Worm (Caenorhabditis elegans) whole organism, late embryonic: ENCODE data around the gene cdc-14.

Experiments
- K02D7.2 ChIP-seq: sonication (generic microtip); optimal IDR thresholded peaks from 2 replicates; lab custom pipeline; 2017; ENCODE audit warnings: mild to moderate bottlenecking, missing genetic modification characterization, missing compliant biosample characterization
- T23F11.4 ChIP-seq: fragments of 200-800 bp; sonication (Bioruptor generic); optimal IDR thresholded peaks from 2 replicates; lab custom pipeline; 2018; ENCODE audit warnings: mild to moderate bottlenecking, missing genetic modification characterization, missing compliant biosample characterization
- ahr-1 ChIP-seq: sonication (generic microtip); optimal IDR thresholded peaks from 2 replicates; lab custom pipeline; 2016; ENCODE audit warnings: missing genetic modification characterization, missing compliant biosample characterization
- hlh-6 ChIP-seq: sonication (generic microtip); optimal IDR thresholded peaks from 2 replicates; lab custom pipeline; 2016; ENCODE audit warnings: missing genotype, missing genetic modification characterization, missing compliant biosample characterization
- nfya-1 ChIP-seq: sonication (generic microtip); optimal IDR thresholded peaks from 2 replicates; lab custom pipeline; 2017; ENCODE audit warnings: missing genetic modification characterization, mild to moderate bottlenecking, missing compliant biosample characterization, antibody characterized with exemption, moderate library complexity
- nhr-11 ChIP-seq: fragments of 150-350 bp; optimal IDR thresholded peaks from 2 replicates; lab custom pipeline; 2014; ENCODE audit warnings: missing biosample characterization, missing genetic modification characterization
- pat-9 ChIP-seq: fragments of 200-800 bp; sonication (Bioruptor generic); optimal IDR thresholded peaks from 2 replicates; lab custom pipeline; 2018; ENCODE audit warnings: mild to moderate bottlenecking, missing genetic modification characterization, moderate library complexity, missing compliant biosample characterization
- pqm-1 ChIP-seq: sonication (generic microtip); optimal IDR thresholded peaks from 2 replicates; lab custom pipeline; 2016; ENCODE audit warnings: missing genetic modification characterization, missing compliant biosample characterization
- rnt-1 ChIP-seq: sonication (generic microtip); optimal IDR thresholded peaks from 2 replicates; lab custom pipeline; 2016; ENCODE audit warnings: missing genetic modification characterization, missing compliant biosample characterization
- sox-2 ChIP-seq: fragments of 200-800 bp; sonication (Bioruptor generic); IDR thresholded peaks from 2 replicates; pipeline ENCODE4 v1.3.6; 2022; ENCODE audit warnings: missing genetic modification reagents, missing genetic modification characterization, missing compliant biosample characterization
- sox-4 ChIP-seq: sonication (generic microtip); optimal IDR thresholded peaks from 2 replicates; lab custom pipeline; 2017; ENCODE audit warnings: mild to moderate bottlenecking, missing genetic modification characterization, inconsistent platforms, missing compliant biosample characterization
- syd-9 ChIP-seq: sonication (generic microtip); optimal IDR thresholded peaks from 2 replicates; lab custom pipeline; 2016; ENCODE audit warnings: mild to moderate bottlenecking, missing genetic modification characterization, moderate library complexity, missing compliant biosample characterization
- unc-55 ChIP-seq: sonication (generic microtip); optimal IDR thresholded peaks from 2 replicates; lab custom pipeline; 2017; ENCODE audit warnings: missing biosample characterization, missing genetic modification reagents, missing genetic modification characterization

DNA sequence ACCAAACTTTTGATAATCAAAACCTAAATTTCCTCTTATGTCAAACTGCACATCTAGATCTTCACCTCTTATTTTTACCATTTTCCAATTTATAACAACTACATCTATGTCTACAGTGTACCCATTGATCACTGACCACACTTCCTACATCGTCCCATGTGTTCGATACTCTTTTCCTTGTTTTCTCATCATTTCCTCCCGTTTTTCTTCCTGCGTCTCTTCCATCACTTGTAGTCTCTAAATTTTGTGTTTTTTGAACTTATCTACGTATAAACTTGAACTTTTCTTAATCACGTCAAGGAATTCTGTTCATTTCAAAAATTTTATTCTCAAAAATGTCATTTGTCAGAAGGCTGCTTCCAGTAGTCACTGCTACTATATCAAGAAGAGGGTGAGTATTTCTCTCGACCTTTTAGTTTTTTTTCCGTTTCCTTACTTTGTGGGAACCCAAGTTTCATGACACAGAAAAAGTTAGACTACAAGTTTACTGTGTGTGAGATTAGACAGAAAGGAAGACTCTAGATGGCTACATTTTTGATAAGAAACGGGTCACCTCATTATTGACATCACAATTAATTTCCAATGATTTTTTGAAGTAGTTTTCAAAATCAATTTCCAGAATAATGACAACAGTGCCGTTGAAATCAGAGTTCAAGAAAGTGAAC, 21.0 kb downstream of the cdc-14 start:
- TF ChIP-seq pat-9 (tag; lab: Kevin White, UChicago) = no peak
- TF ChIP-seq rnt-1 (tag; lab: Kevin White, UChicago) = no peak
- TF ChIP-seq pqm-1 = no peak
- no peak for TF ChIP-seq nhr-11 (tag; lab: Kevin White, UChicago)
- no peak for TF ChIP-seq sox-2
- no peak for TF ChIP-seq T23F11.4 (GFP tag; lab: Kevin White, UChicago)
- no peak for TF ChIP-seq syd-9
- no peak for TF ChIP-seq hlh-6
- TF ChIP-seq nfya-1 = no peak
- no peak for TF ChIP-seq sox-4
- TF ChIP-seq ahr-1 (tag; lab: Kevin White, UChicago) = no peak
- TF ChIP-seq K02D7.2 = no peak
- no peak for TF ChIP-seq unc-55
